Fruit fly (Drosophila melanogaster) whole organism, embryonic: ENCODE measurements around the gene CG44094.

ENCODE experiments used
- Abd-B ChIP-seq: fragments of 200-800 bp; sonication (Bioruptor generic); optimal IDR thresholded peaks from 2 replicates; lab custom pipeline; 2018; ENCODE audit warnings: missing biosample characterization, mild to moderate bottlenecking, missing genetic modification characterization, moderate library complexity
- C15 ChIP-seq: fragments of 200-800 bp; sonication (Bioruptor generic); IDR thresholded peaks from 3 replicates; pipeline ENCODE4 v1.3.6; 2022; ENCODE audit warnings: missing biosample characterization, missing genetic modification characterization
- CG10565 ChIP-seq: fragments of 200-800 bp; sonication (Bioruptor generic); optimal IDR thresholded peaks from 3 replicates; lab custom pipeline; 2016; ENCODE audit warnings: missing biosample characterization, mild to moderate bottlenecking, missing genetic modification characterization
- CG11247 ChIP-seq: fragments of 200-800 bp; sonication (Bioruptor generic); IDR thresholded peaks from 2 replicates; pipeline ENCODE4 v1.3.6; 2022; ENCODE audit warnings: missing biosample characterization, missing genetic modification characterization
- CG11398 ChIP-seq: fragments of 200-800 bp; sonication (Bioruptor generic); optimal IDR thresholded peaks from 2 replicates; lab custom pipeline; 2016; ENCODE audit warnings: missing biosample characterization, missing genetic modification characterization
- CG11695 ChIP-seq: fragments of 200-800 bp; sonication (Bioruptor generic); IDR thresholded peaks from 3 replicates; pipeline ENCODE4 v1.3.6; 2022; ENCODE audit warnings: missing biosample characterization, missing genetic modification characterization
- CG11723 ChIP-seq: fragments of 200-800 bp; sonication (Bioruptor generic); optimal IDR thresholded peaks from 2 replicates; lab custom pipeline; 2017; ENCODE audit warnings: missing biosample characterization, mild to moderate bottlenecking, missing genetic modification characterization
- CG1647 ChIP-seq: fragments of 200-800 bp; sonication (Bioruptor generic); optimal IDR thresholded peaks from 3 replicates; lab custom pipeline; 2016; ENCODE audit warnings: missing biosample characterization, missing genetic modification characterization
- CG16863 ChIP-seq: fragments of 200-800 bp; sonication (Bioruptor generic); optimal IDR thresholded peaks from 3 replicates; lab custom pipeline; 2016; ENCODE audit warnings: missing biosample characterization, missing genetic modification characterization
- CG17359 ChIP-seq: fragments of 200-800 bp; sonication (Bioruptor generic); optimal IDR thresholded peaks from 3 replicates; lab custom pipeline; 2018; ENCODE audit warnings: missing biosample characterization, mild to moderate bottlenecking, missing genetic modification characterization, moderate library complexity
- CG17385 ChIP-seq: fragments of 200-800 bp; sonication (Bioruptor generic); optimal IDR thresholded peaks from 3 replicates; lab custom pipeline; 2018; ENCODE audit warnings: missing biosample characterization, mild to moderate bottlenecking, missing genetic modification characterization
- CG17829 ChIP-seq: fragments of 200-800 bp; optimal IDR thresholded peaks from 2 replicates; lab custom pipeline; 2019; ENCODE audit warnings: missing biosample characterization, mild to moderate bottlenecking, missing genetic modification characterization, moderate library complexity
- CG1792 ChIP-seq: fragments of 200-800 bp; sonication (Bioruptor generic); optimal IDR thresholded peaks from 2 replicates; lab custom pipeline; 2016; ENCODE audit warnings: missing biosample characterization, missing genetic modification characterization
- CG4854 ChIP-seq: fragments of 200-800 bp; sonication (Bioruptor generic); optimal IDR thresholded peaks from 2 replicates; lab custom pipeline; 2016; ENCODE audit warnings: missing biosample characterization, missing genetic modification characterization, inconsistent platforms
- CG6254 ChIP-seq: fragments of 200-800 bp; sonication (Bioruptor generic); optimal IDR thresholded peaks from 3 replicates; lab custom pipeline; 2017; ENCODE audit warnings: mild to moderate bottlenecking, missing biosample characterization, missing genetic modification reagents, missing genetic modification characterization
- CG6689 ChIP-seq: fragments of 200-800 bp; sonication (Bioruptor generic); IDR thresholded peaks from 2 replicates; pipeline ENCODE4 v1.3.6; 2022; ENCODE audit warnings: missing biosample characterization, missing genetic modification characterization
- CG7839 ChIP-seq: fragments of 200-800 bp; sonication (Bioruptor generic); optimal IDR thresholded peaks from 3 replicates; lab custom pipeline; 2018; ENCODE audit warnings: missing biosample characterization, mild to moderate bottlenecking, missing genetic modification characterization, moderate library complexity
- CG9797 ChIP-seq: fragments of 200-800 bp; sonication (Bioruptor generic); optimal IDR thresholded peaks from 3 replicates; lab custom pipeline; 2018; ENCODE audit warnings: missing biosample characterization, mild to moderate bottlenecking, missing genetic modification characterization
- CkIIα-i1 ChIP-seq: fragments of 200-800 bp; sonication (Bioruptor generic); IDR thresholded peaks from 2 replicates; pipeline ENCODE4 v1.3.6; 2022; ENCODE audit warnings: missing biosample characterization, missing genetic modification characterization
- D19B ChIP-seq: fragments of 200-800 bp; sonication (Bioruptor generic); optimal IDR thresholded peaks from 2 replicates; lab custom pipeline; 2017; ENCODE audit warnings: missing biosample characterization, mild to moderate bottlenecking, missing genetic modification characterization
- Elba2 ChIP-seq: fragments of 200-800 bp; sonication (Bioruptor generic); optimal IDR thresholded peaks from 3 replicates; lab custom pipeline; 2016; ENCODE audit warnings: missing biosample characterization, missing genetic modification characterization
- Fer1 ChIP-seq: fragments of 200-800 bp; sonication (Bioruptor generic); optimal IDR thresholded peaks from 2 replicates; lab custom pipeline; 2017; ENCODE audit warnings: missing biosample characterization, mild to moderate bottlenecking, missing genetic modification characterization
- H15 ChIP-seq: fragments of 200-800 bp; sonication (Bioruptor generic); IDR thresholded peaks from 3 replicates; pipeline ENCODE4 v1.3.6; 2022; ENCODE audit warnings: missing biosample characterization, missing genetic modification characterization
- H2.0 ChIP-seq: fragments of 200-800 bp; sonication (Bioruptor generic); IDR thresholded peaks from 2 replicates; pipeline ENCODE4 v1.3.6; 2022; ENCODE audit warnings: missing biosample characterization, missing genetic modification characterization
- HLH54F ChIP-seq: fragments of 200-800 bp; sonication (Bioruptor generic); optimal IDR thresholded peaks from 3 replicates; lab custom pipeline; 2016; ENCODE audit warnings: missing biosample characterization, missing genetic modification characterization
- Hand ChIP-seq: fragments of 200-800 bp; sonication (Bioruptor generic); optimal IDR thresholded peaks from 2 replicates; lab custom pipeline; 2017; ENCODE audit warnings: mild to moderate bottlenecking, missing biosample characterization, missing genetic modification reagents, missing genetic modification characterization
- Nf-YB ChIP-seq: fragments of 200-800 bp; sonication (Bioruptor generic); optimal IDR thresholded peaks from 3 replicates; lab custom pipeline; 2019; ENCODE audit warnings: missing biosample characterization, mild to moderate bottlenecking, missing genetic modification characterization, moderate library complexity
- Trl ChIP-seq, 3 experiments: fragments of >200 bp in 2 of 3; fragments of 200-800 bp in 1 of 3; sonication (Bioruptor generic) in 1 of 3; optimal IDR thresholded peaks; 2 replicates in 1 of 3; 3 replicates in 2 of 3; lab custom pipeline; 2016 to 2017; ENCODE audit warnings: missing biosample characterization in 1 of 3, missing genetic modification characterization in 1 of 3
- bbx ChIP-seq: fragments of 200-800 bp; sonication (Bioruptor generic); IDR thresholded peaks from 2 replicates; pipeline ENCODE4 v1.3.6; 2022; ENCODE audit warnings: missing biosample characterization, missing genetic modification characterization; ENCODE audit not compliant: partially characterized antibody
- bcd ChIP-seq: fragments of 200-800 bp; sonication (Bioruptor generic); optimal IDR thresholded peaks from 2 replicates; lab custom pipeline; 2017; ENCODE audit warnings: missing biosample characterization, mild to moderate bottlenecking, missing genetic modification characterization
- bsh ChIP-seq, 2 experiments: fragments of 200-800 bp; sonication (Bioruptor generic); optimal IDR thresholded peaks; 2 replicates each; lab custom pipeline; 2017 to 2018; ENCODE audit warnings: mild to moderate bottlenecking in 2 of 2, missing biosample characterization in 2 of 2, missing genetic modification characterization in 2 of 2, moderate library complexity in 1 of 2
- emc ChIP-seq: fragments of 200-800 bp; sonication (Bioruptor generic); optimal IDR thresholded peaks from 2 replicates; lab custom pipeline; 2016; ENCODE audit warnings: missing biosample characterization, missing genetic modification characterization
- eyg ChIP-seq: fragments of 200-800 bp; sonication (Bioruptor generic); optimal IDR thresholded peaks from 3 replicates; lab custom pipeline; 2016; ENCODE audit warnings: missing biosample characterization, missing genetic modification characterization
- fu2 ChIP-seq: fragments of 200-800 bp; sonication (Bioruptor generic); optimal IDR thresholded peaks from 2 replicates; lab custom pipeline; 2016; ENCODE audit warnings: missing biosample characterization, missing genetic modification characterization
- knrl ChIP-seq: fragments of 200-800 bp; sonication (Bioruptor generic); IDR thresholded peaks from 3 replicates; pipeline ENCODE4 v1.3.6; 2022; ENCODE audit warnings: missing biosample characterization, missing genetic modification characterization; ENCODE audit not compliant: partially characterized antibody
- lbe ChIP-seq: fragments of 200-800 bp; sonication (Bioruptor generic); optimal IDR thresholded peaks from 2 replicates; lab custom pipeline; 2016; ENCODE audit warnings: missing biosample characterization, mild to moderate bottlenecking, missing genetic modification characterization
- lov ChIP-seq, 2 experiments: fragments of 200-800 bp in 1 of 2; fragments of >200 bp in 1 of 2; sonication (Bioruptor generic) in 1 of 2; IDR thresholded peaks in 1 of 2; optimal IDR thresholded peaks in 1 of 2; 2 replicates in 1 of 2; 3 replicates in 1 of 2; pipeline versions ENCODE4 v1.3.6 to Lab custom; 2017 to 2022; ENCODE audit warnings: missing biosample characterization in 1 of 2, missing genetic modification characterization in 1 of 2
- mirr ChIP-seq: fragments of 200-800 bp; sonication (Bioruptor generic); optimal IDR thresholded peaks from 3 replicates; lab custom pipeline; 2018; ENCODE audit warnings: missing biosample characterization, mild to moderate bottlenecking, missing genetic modification characterization
- mld ChIP-seq: fragments of 200-800 bp; sonication (Bioruptor generic); IDR thresholded peaks from 3 replicates; pipeline ENCODE4 v1.3.6; 2022; ENCODE audit warnings: missing biosample characterization, missing genetic modification characterization; ENCODE audit not compliant: partially characterized antibody
- nerfin-1 ChIP-seq: fragments of 200-800 bp; sonication (Bioruptor generic); optimal IDR thresholded peaks from 3 replicates; lab custom pipeline; 2019; ENCODE audit warnings: missing biosample characterization, mild to moderate bottlenecking, missing genetic modification characterization, moderate library complexity
- run ChIP-seq: fragments of 200-800 bp; sonication (Bioruptor generic); optimal IDR thresholded peaks from 3 replicates; lab custom pipeline; 2018; ENCODE audit warnings: missing biosample characterization, mild to moderate bottlenecking, missing genetic modification characterization
- sd ChIP-seq: fragments of 200-800 bp; sonication (Bioruptor generic); optimal IDR thresholded peaks from 3 replicates; lab custom pipeline; 2018; ENCODE audit warnings: missing biosample characterization, mild to moderate bottlenecking, missing genetic modification characterization, moderate library complexity
- sens-2 ChIP-seq: fragments of 200-800 bp; sonication (Bioruptor generic); IDR thresholded peaks from 2 replicates; pipeline ENCODE4 v1.3.6; 2022; ENCODE audit warnings: missing biosample characterization, missing genetic modification characterization
- sim ChIP-seq: fragments of 200-800 bp; sonication (Bioruptor generic); IDR thresholded peaks from 2 replicates; pipeline ENCODE4 v1.3.6; 2022; ENCODE audit warnings: missing biosample characterization, missing genetic modification characterization
- sr ChIP-seq: fragments of 200-800 bp; sonication (Bioruptor generic); IDR thresholded peaks from 3 replicates; pipeline ENCODE4 v1.3.6; 2022; ENCODE audit warnings: missing biosample characterization, missing genetic modification characterization
- tap ChIP-seq: fragments of 200-800 bp; optimal IDR thresholded peaks from 3 replicates; lab custom pipeline; 2019; ENCODE audit warnings: missing biosample characterization, mild to moderate bottlenecking, missing genetic modification characterization, moderate library complexity
- tll ChIP-seq, 2 experiments: fragments of 200-800 bp in 1 of 2; fragments of >200 bp in 1 of 2; sonication (Bioruptor generic) in 1 of 2; optimal IDR thresholded peaks; 2 replicates each; lab custom pipeline; 2017 to 2019; ENCODE audit warnings: missing biosample characterization in 2 of 2, missing genetic modification characterization in 2 of 2, mild to moderate bottlenecking in 1 of 2, moderate library complexity in 1 of 2
- twi ChIP-seq: fragments of 200-800 bp; optimal IDR thresholded peaks from 2 replicates; lab custom pipeline; 2019; ENCODE audit warnings: missing biosample characterization, mild to moderate bottlenecking, missing genetic modification characterization, moderate library complexity
- unpg ChIP-seq: fragments of 200-800 bp; sonication (Bioruptor generic); optimal IDR thresholded peaks from 3 replicates; lab custom pipeline; 2018; ENCODE audit warnings: missing biosample characterization, mild to moderate bottlenecking, missing genetic modification characterization, moderate library complexity

Gene CG44094

DNA sequence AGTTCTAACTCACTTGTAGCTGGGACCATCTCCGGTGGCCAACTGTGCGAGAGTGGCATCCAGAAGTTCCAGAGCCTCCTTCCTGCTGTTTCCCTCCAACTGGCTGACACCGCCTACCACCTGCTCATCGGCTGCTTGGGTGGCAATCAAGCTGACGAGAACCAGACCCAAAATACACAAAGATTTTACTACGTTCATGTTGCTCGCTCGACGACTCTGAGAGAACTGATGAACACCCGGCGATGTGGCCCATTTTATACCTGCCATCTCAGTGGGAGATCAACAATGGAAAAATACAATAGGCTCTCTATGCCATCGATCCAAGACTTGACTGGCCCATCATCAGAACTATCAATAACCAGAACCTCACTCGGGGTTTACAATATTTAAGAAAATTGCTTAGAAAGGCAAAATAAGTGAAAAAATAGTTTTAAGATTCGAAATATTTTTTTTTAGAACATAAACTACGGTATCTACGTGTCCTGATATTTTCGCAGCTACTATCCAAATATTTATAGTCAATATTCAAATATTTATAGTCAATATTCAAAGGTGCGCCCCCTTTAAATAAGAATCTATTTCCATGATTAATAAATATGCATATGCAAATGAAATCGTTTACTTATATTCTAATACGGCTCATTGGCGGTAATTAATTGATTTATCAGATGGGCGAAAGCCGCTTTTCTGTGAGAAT, 6.9 kb downstream of the CG44094 start, which contains the start of gene Cys (continued):
- TF ChIP-seq CG16863 (GFP tag; lab: Kevin White, UChicago) (no peak), tll (GFP tag; optimal IDR thresholded peaks at IDR 0.05; lab: Kevin White, UChicago) (no peak), bcd (GFP tag; lab: Kevin White, UChicago) (no peak), sens-2 (GFP tag; lab: Robert Waterston, UW) (no peak), CG11247 (GFP tag; lab: Robert Waterston, UW) (no peak), CG17359 (tag; lab: Kevin White, UChicago) (no peak), CG7839 (peak; percentile 39), CG17829 (tag; lab: Kevin White, UChicago) (peak; percentile 1), sd (tag; lab: Kevin White, UChicago) (no peak), lov (optimal IDR thresholded peaks at IDR 0.05; lab: Kevin White, UChicago) (no peak), lov (GFP tag; IDR thresholded peaks at IDR 0.05; lab: Robert Waterston, UW) (no peak), twi (tag; lab: Kevin White, UChicago) (no peak), D19B (peak; percentile 27), CG11398 (no peak), mirr (GFP tag; lab: Kevin White, UChicago) (no peak), CkIIα-i1 (no peak), bsh (GFP tag; optimal IDR thresholded peaks at IDR 0.05; lab: Kevin White, UChicago) (peak in 1 of 2 experiments; percentile 52), sim (0 out of 2 replicates have a peak, but pooled peaks have one; percentile 22), C15 (GFP tag; lab: Robert Waterston, UW) (no peak), Abd-B (no peak), CG10565 (GFP tag; lab: Kevin White, UChicago) (no peak), CG1647 (GFP tag; lab: Kevin White, UChicago) (no peak), fu2 (GFP tag; lab: Kevin White, UChicago) (no peak), Hand (GFP tag; lab: Kevin White, UChicago) (no peak), CG6689 (GFP tag; lab: Robert Waterston, UW) (no peak), bbx (GFP tag; lab: Robert Waterston, UW) (no peak), H15 (GFP tag; lab: Robert Waterston, UW) (no peak), nerfin-1 (tag; lab: Kevin White, UChicago) (no peak), CG9797 (GFP tag; lab: Kevin White, UChicago) (no peak), Fer1 (GFP tag; lab: Kevin White, UChicago) (no peak), Nf-YB (GFP tag; lab: Kevin White, UChicago) (no peak), emc (GFP tag; lab: Kevin White, UChicago) (no peak), run (tag; lab: Kevin White, UChicago) (no peak), Trl (optimal IDR thresholded peaks at IDR 0.05; lab: Kevin White, UChicago) (peak; percentile 18 to 43), Trl (GFP tag; optimal IDR thresholded peaks at IDR 0.05; lab: Kevin White, UChicago) (peak; percentile 51), CG17385 (GFP tag; lab: Kevin White, UChicago) (peak; percentile 23), lbe (GFP tag; lab: Kevin White, UChicago) (no peak), HLH54F (GFP tag; lab: Kevin White, UChicago) (peak; percentile 35), unpg (GFP tag; lab: Kevin White, UChicago) (peak; percentile 19), eyg (no peak), mld (no peak), CG11723 (GFP tag; lab: Kevin White, UChicago) (no peak), CG4854 (GFP tag; lab: Kevin White, UChicago) (no peak), Elba2 (no peak), sr (GFP tag; lab: Robert Waterston, UW) (no peak), CG1792 (no peak), tap (tag; lab: Kevin White, UChicago) (no peak), CG6254 (no peak), CG11695 (no peak), H2.0 (GFP tag; lab: Robert Waterston, UW) (no peak), knrl (no peak)
